Fruit fly (Drosophila melanogaster): ENCODE data around the gene Dtwd2.

Gene Dtwd2

DNA sequence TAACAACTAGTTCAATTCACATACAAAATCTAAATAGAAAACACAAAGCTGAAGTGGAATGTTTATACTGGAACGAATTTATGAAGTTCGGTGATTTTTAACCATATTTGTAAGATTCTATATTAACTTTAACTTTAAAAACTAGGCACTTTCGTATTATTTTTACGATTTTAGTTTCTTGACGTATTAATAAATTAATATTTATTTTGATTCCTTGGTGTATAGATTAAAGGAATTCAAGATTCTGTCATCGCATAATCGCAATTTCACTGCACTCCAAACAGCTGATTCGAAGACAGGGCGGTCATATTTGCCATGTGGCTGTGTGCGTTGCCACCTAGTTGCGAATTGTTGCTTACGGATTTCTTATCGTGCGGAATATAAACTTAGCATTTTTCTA is at the start of gene Dtwd2, which contains the start of gene CG1227 (continued):
- TF ChIP-seq H2.0 (GFP tag; IDR thresholded peaks at IDR 0.05) (peak; percentile 91), Max (GFP tag; optimal IDR thresholded peaks at IDR 0.05) (peak; percentile 88), knrl (GFP tag; IDR thresholded peaks at IDR 0.05; ENCODE audit: partially characterized antibody) (no peak), cg (GFP tag; optimal IDR thresholded peaks at IDR 0.05) (no peak), CG15601 (tag; optimal IDR thresholded peaks at IDR 0.05) (peak; percentile 94), CG6175 (GFP tag; IDR thresholded peaks at IDR 0.05) (no peak; the same call in 2 of the 3 replicates), tll (GFP tag; optimal IDR thresholded peaks at IDR 0.05) (peak in 1 of 2 experiments; percentile 16), Dip3 (GFP tag; optimal IDR thresholded peaks at IDR 0.05) (peak; percentile 52), CG13775 (GFP tag; optimal IDR thresholded peaks at IDR 0.05) (peak; percentile 87), CG16779 (GFP tag; IDR thresholded peaks at IDR 0.05) (peak; percentile 51; the same call in 1 of the 2 replicates), Xbp1 (GFP tag; optimal IDR thresholded peaks at IDR 0.05) (peak; percentile 88), CG11456 (GFP tag; IDR thresholded peaks at IDR 0.05) (peak; percentile 83), CG8944 (GFP tag; optimal IDR thresholded peaks at IDR 0.05) (no peak), da (GFP tag; optimal IDR thresholded peaks at IDR 0.05) (no peak), CG7928 (GFP tag; optimal IDR thresholded peaks at IDR 0.05) (peak; percentile 65), Pdp1 (GFP tag; optimal IDR thresholded peaks at IDR 0.05) (peak in 1 of 2 experiments; percentile 43), Hr39 (optimal IDR thresholded peaks at IDR 0.05) (no peak), tup (GFP tag; optimal IDR thresholded peaks at IDR 0.05) (peak; percentile 7), zen (tag; optimal IDR thresholded peaks at IDR 0.05) (peak; percentile 86), aop (GFP tag; IDR thresholded peaks at IDR 0.05) (no peak), slbo (GFP tag; IDR thresholded peaks at IDR 0.05) (peak; percentile 87), zf30C (GFP tag; optimal IDR thresholded peaks at IDR 0.05) (no peak), CG2678 (tag; optimal IDR thresholded peaks at IDR 0.05) (peak; percentile 97), CG12769 (tag; optimal IDR thresholded peaks at IDR 0.05) (no peak), Sox100B (GFP tag; optimal IDR thresholded peaks at IDR 0.05) (no peak), oc (tag; optimal IDR thresholded peaks at IDR 0.05) (peak; percentile 93), CG14050 (GFP tag; IDR thresholded peaks at IDR 0.05) (peak; percentile 88), CG7357 (GFP tag; IDR thresholded peaks at IDR 0.05) (peak; percentile 73; the same call in 2 of the 3 replicates), dmrt11E (tag; optimal IDR thresholded peaks at IDR 0.05) (peak; percentile 90), HHEX (GFP tag; optimal IDR thresholded peaks at IDR 0.05) (peak; percentile 79), psq (GFP tag; optimal IDR thresholded peaks at IDR 0.05) (no peak), Sin3A (optimal IDR thresholded peaks at IDR 0.05) (no peak), CG10209 (GFP tag; optimal IDR thresholded peaks at IDR 0.05) (peak; percentile 87), Mrtf (GFP tag; IDR thresholded peaks at IDR 0.05) (peak; percentile 88), Ravus (GFP tag; IDR thresholded peaks at IDR 0.05) (peak; percentile 59), Doc2 (GFP tag; IDR thresholded peaks at IDR 0.05) (no peak), CG16815 (GFP tag; optimal IDR thresholded peaks at IDR 0.05) (peak; percentile 53), gem (tag; optimal IDR thresholded peaks at IDR 0.05) (peak; percentile 97), Nf-YB (GFP tag; optimal IDR thresholded peaks at IDR 0.05) (peak; percentile 81), dati (GFP tag; IDR thresholded peaks at IDR 0.05) (peak; percentile 68), pita (GFP tag; optimal IDR thresholded peaks at IDR 0.05) (no peak), vvl (GFP tag; IDR thresholded peaks at IDR 0.05) (no peak; the same call in 1 of the 2 replicates), CG2199 (GFP tag; IDR thresholded peaks at IDR 0.05) (no peak; the same call in 2 of the 3 replicates), fd64A (GFP tag; optimal IDR thresholded peaks at IDR 0.05) (peak; percentile 41), CG7839 (tag; optimal IDR thresholded peaks at IDR 0.05) (peak; percentile 95), Mad (GFP tag; optimal IDR thresholded peaks at IDR 0.05) (peak; percentile 33), mirr (GFP tag; optimal IDR thresholded peaks at IDR 0.05) (no peak), CG2129 (GFP tag; IDR thresholded peaks at IDR 0.05; ENCODE audit: partially characterized antibody) (no peak), Sry-δ (GFP tag; optimal IDR thresholded peaks at IDR 0.05) (no peak), CG10366 (GFP tag; IDR thresholded peaks at IDR 0.05) (peak; percentile 91), PHDP (tag; optimal IDR thresholded peaks at IDR 0.05) (peak; percentile 99)

All from whole organism, embryonic.